Fruit fly (Drosophila melanogaster): ENCODE data around the gene Gr66a.
A peak's percentile ranks its signal among the peaks of the same experiment; 100 is the strongest.

The Gr66a gene

dm6 chr3L:8340264-8341095 is 33.7 kb upstream of the Gr66a start, which contains the start of the genes Prim1 and CG7083:
Prim1 (plus strand) TSS chr3L:8340314.
CG7083 (plus strand) TSS chr3L:8340785.
- peak; percentile 75 for TF ChIP-seq slbo (GFP tag; IDR thresholded peaks at IDR 0.05)
- no peak for TF ChIP-seq croc (GFP tag; conservative IDR thresholded peaks at IDR 0.05)
- TF ChIP-seq HLHmδ (GFP tag; optimal IDR thresholded peaks at IDR 0.05): no peak
- TF ChIP-seq Lim3 (GFP tag; IDR thresholded peaks at IDR 0.05): no peak
- peak; percentile 51 for TF ChIP-seq CG12299 (tag; optimal IDR thresholded peaks at IDR 0.05)
- peak; percentile 51 to 60 for TF ChIP-seq chif (GFP tag; optimal IDR thresholded peaks at IDR 0.05)
- peak; percentile 13; the same call in 1 of the 2 replicates for TF ChIP-seq amos (GFP tag; IDR thresholded peaks at IDR 0.05; ENCODE audit: partially characterized antibody)
- no peak for TF ChIP-seq CG2889 (GFP tag; IDR thresholded peaks at IDR 0.05)
- TF ChIP-seq kni (GFP tag; optimal IDR thresholded peaks at IDR 0.05): peak; percentile 39
- TF ChIP-seq CG17912 (GFP tag; optimal IDR thresholded peaks at IDR 0.05): no peak
- TF ChIP-seq cad (GFP tag; optimal IDR thresholded peaks at IDR 0.05): no peak
- peak; percentile 48 for TF ChIP-seq Scr (GFP tag; IDR thresholded peaks at IDR 0.05; ENCODE audit: partially characterized antibody)
- TF ChIP-seq CG14965 (GFP tag; optimal IDR thresholded peaks at IDR 0.05; ENCODE audit: borderline replicate concordance): no peak
- TF ChIP-seq CG12769 (tag; optimal IDR thresholded peaks at IDR 0.05): no peak
- TF ChIP-seq zen2 (GFP tag; IDR thresholded peaks at IDR 0.05; ENCODE audit: partially characterized antibody): no peak
- peak; percentile 64 for TF ChIP-seq CG18619 (GFP tag; optimal IDR thresholded peaks at IDR 0.05)
- no peak for TF ChIP-seq CG15073 (GFP tag; optimal IDR thresholded peaks at IDR 0.05)
- peak; percentile 55 for TF ChIP-seq Myb (GFP tag; optimal IDR thresholded peaks at IDR 0.05)
- TF ChIP-seq ab (GFP tag; optimal IDR thresholded peaks at IDR 0.05): no peak
- TF ChIP-seq CG34376 (GFP tag; optimal IDR thresholded peaks at IDR 0.05): peak; percentile 67
- peak; percentile 53 for TF ChIP-seq CG1233 (GFP tag; optimal IDR thresholded peaks at IDR 0.05)
- TF ChIP-seq mam (GFP tag; optimal IDR thresholded peaks at IDR 0.05): peak; percentile 69
- TF ChIP-seq btn (GFP tag; optimal IDR thresholded peaks at IDR 0.05): no peak
- TF ChIP-seq CG17361 (GFP tag; IDR thresholded peaks at IDR 0.05): peak; percentile 60; the same call in 2 of the 3 replicates
- TF ChIP-seq stc (GFP tag; IDR thresholded peaks at IDR 0.05): peak; percentile 42; the same call in 1 of the 2 replicates
- no peak for TF ChIP-seq CG5953 (GFP tag; IDR thresholded peaks at IDR 0.05)
- TF ChIP-seq Meics (GFP tag; optimal IDR thresholded peaks at IDR 0.05): peak; percentile 58
- TF ChIP-seq psq (GFP tag; optimal IDR thresholded peaks at IDR 0.05): peak; percentile 14
- peak; percentile 71 for TF ChIP-seq gem (tag; optimal IDR thresholded peaks at IDR 0.05)
- peak; percentile 23; the same call in 1 of the 4 replicates for TF ChIP-seq Gug (GFP tag; IDR thresholded peaks at IDR 0.05)
- TF ChIP-seq exex (tag; optimal IDR thresholded peaks at IDR 0.05): peak; percentile 35
- TF ChIP-seq abd-A (tag; optimal IDR thresholded peaks at IDR 0.05): no peak
- TF ChIP-seq CG10543 (GFP tag; optimal IDR thresholded peaks at IDR 0.05): peak; percentile 76
- no peak for TF ChIP-seq CG14014 (GFP tag; IDR thresholded peaks at IDR 0.05)
- peak; percentile 69 for TF ChIP-seq CG3281 (GFP tag; optimal IDR thresholded peaks at IDR 0.05)
- TF ChIP-seq CG9932 (GFP tag; IDR thresholded peaks at IDR 0.05): peak; percentile 50; the same call in 1 of the 2 replicates
- TF ChIP-seq Lpt (GFP tag; optimal IDR thresholded peaks at IDR 0.05): no peak
- TF ChIP-seq GATAe (GFP tag; conservative IDR thresholded peaks at IDR 0.05): no peak; the same call in 1 of the 2 replicates
- TF ChIP-seq tna (GFP tag; IDR thresholded peaks at IDR 0.05; ENCODE audit: partially characterized antibody): no peak
- TF ChIP-seq D (optimal IDR thresholded peaks at IDR 0.05): no peak
- peak; percentile 17 for TF ChIP-seq D (GFP tag; optimal IDR thresholded peaks at IDR 0.05)
- TF ChIP-seq wek (GFP tag; optimal IDR thresholded peaks at IDR 0.05): peak; percentile 44
- TF ChIP-seq CG11398 (GFP tag; optimal IDR thresholded peaks at IDR 0.05): peak; percentile 11
- no peak for TF ChIP-seq Usf (GFP tag; optimal IDR thresholded peaks at IDR 0.05)
- no peak for TF ChIP-seq CG34224 (GFP tag; IDR thresholded peaks at IDR 0.05; ENCODE audit: partially characterized antibody)
- TF ChIP-seq tup (GFP tag; optimal IDR thresholded peaks at IDR 0.05): peak; percentile 24
- peak; percentile 21 for TF ChIP-seq pb (GFP tag; optimal IDR thresholded peaks at IDR 0.05)
- peak; percentile 45 for TF ChIP-seq bbx (GFP tag; IDR thresholded peaks at IDR 0.05; ENCODE audit: partially characterized antibody)
- TF ChIP-seq vvl (GFP tag; IDR thresholded peaks at IDR 0.05): peak; percentile 62
